Worm (Caenorhabditis elegans) whole organism, L2 larva: ENCODE data around the gene Y62H9A.5.

Experiments
- C34F6.9 ChIP-seq: fragments of 150-350 bp; optimal IDR thresholded peaks from 2 replicates; lab custom pipeline; 2014; ENCODE audit warnings: missing biosample characterization, missing genetic modification characterization
- R02D3.7 ChIP-seq: fragments of 150-350 bp; optimal IDR thresholded peaks from 2 replicates; lab custom pipeline; 2014; ENCODE audit warnings: missing biosample characterization, missing genetic modification characterization
- alr-1 ChIP-seq: fragments of 150-350 bp; optimal IDR thresholded peaks from 2 replicates; lab custom pipeline; 2014; ENCODE audit warnings: missing biosample characterization, missing genetic modification characterization
- aly-2 ChIP-seq: fragments of 150-350 bp; optimal IDR thresholded peaks from 2 replicates; lab custom pipeline; 2014; ENCODE audit warnings: missing biosample characterization, missing genetic modification characterization
- ama-1 ChIP-seq: fragments of 150-350 bp; optimal IDR thresholded peaks from 2 replicates; lab custom pipeline; 2018; ENCODE audit warnings: inconsistent platforms
- blmp-1 ChIP-seq: sonication (generic microtip); optimal IDR thresholded peaks from 2 replicates; lab custom pipeline; 2017; ENCODE audit warnings: missing genetic modification characterization, mild to moderate bottlenecking, missing compliant biosample characterization, antibody characterized with exemption, moderate library complexity; ENCODE audit not compliant: insufficient read depth
- ceh-16 ChIP-seq: fragments of 150-350 bp; optimal IDR thresholded peaks from 2 replicates; lab custom pipeline; 2014; ENCODE audit warnings: missing biosample characterization, missing genetic modification characterization
- crh-2 ChIP-seq: sonication (generic microtip); optimal IDR thresholded peaks from 2 replicates; lab custom pipeline; 2017; ENCODE audit warnings: missing biosample characterization, missing genetic modification characterization
- dmd-4 ChIP-seq: sonication (generic microtip); optimal IDR thresholded peaks from 2 replicates; lab custom pipeline; 2017; ENCODE audit warnings: missing biosample characterization, missing genetic modification characterization
- egl-27 ChIP-seq: sonication (generic microtip); optimal IDR thresholded peaks from 3 replicates; lab custom pipeline; 2017; ENCODE audit warnings: missing biosample characterization, missing genetic modification reagents, missing genetic modification characterization
- fos-1 ChIP-seq: fragments of 150-350 bp; optimal IDR thresholded peaks from 2 replicates; lab custom pipeline; 2014; ENCODE audit warnings: missing biosample characterization, missing genetic modification characterization
- lin-11 ChIP-seq: fragments of 150-350 bp; sonication (generic microtip); optimal IDR thresholded peaks from 2 replicates; lab custom pipeline; 2014; ENCODE audit warnings: missing biosample characterization, missing genetic modification characterization, inconsistent platforms, mixed read lengths
- lin-13 ChIP-seq: fragments of 150-350 bp; optimal IDR thresholded peaks from 2 replicates; lab custom pipeline; 2014; ENCODE audit warnings: missing biosample characterization, missing genetic modification reagents, missing genetic modification characterization
- lin-39 ChIP-seq: fragments of 150-350 bp; optimal IDR thresholded peaks from 2 replicates; lab custom pipeline; 2014; ENCODE audit warnings: missing biosample characterization, missing genetic modification reagents, missing genetic modification characterization
- mab-5 ChIP-seq: fragments of 150-350 bp; optimal IDR thresholded peaks from 2 replicates; lab custom pipeline; 2014; ENCODE audit warnings: missing biosample characterization, missing genetic modification characterization
- mbf-1 ChIP-seq: sonication (generic microtip); optimal IDR thresholded peaks from 2 replicates; lab custom pipeline; 2017; ENCODE audit warnings: missing biosample characterization, missing genetic modification characterization
- mdl-1 ChIP-seq, 2 experiments: fragments of 150-350 bp in 1 of 2; sonication (generic microtip) in 1 of 2; optimal IDR thresholded peaks; 2 replicates each; lab custom pipeline; 2017; ENCODE audit warnings: missing biosample characterization in 2 of 2, missing genetic modification characterization in 2 of 2
- nhr-11 ChIP-seq: fragments of 150-350 bp; optimal IDR thresholded peaks from 2 replicates; lab custom pipeline; 2014; ENCODE audit warnings: missing biosample characterization, missing genetic modification characterization
- nhr-12 ChIP-seq: fragments of 150-350 bp; optimal IDR thresholded peaks from 2 replicates; lab custom pipeline; 2014; ENCODE audit warnings: missing biosample characterization, missing genetic modification characterization
- nhr-129 ChIP-seq: fragments of 150-350 bp; optimal IDR thresholded peaks from 2 replicates; lab custom pipeline; 2014; ENCODE audit warnings: missing biosample characterization, missing genetic modification characterization
- nhr-23 ChIP-seq: fragments of 150-350 bp; optimal IDR thresholded peaks from 2 replicates; lab custom pipeline; 2014; ENCODE audit warnings: missing biosample characterization, missing genetic modification reagents, missing genetic modification characterization
- nhr-237 ChIP-seq: fragments of 150-350 bp; optimal IDR thresholded peaks from 2 replicates; lab custom pipeline; 2014; ENCODE audit warnings: missing biosample characterization, missing genetic modification characterization
- nhr-6 ChIP-seq: fragments of 150-350 bp; optimal IDR thresholded peaks from 2 replicates; lab custom pipeline; 2014; ENCODE audit warnings: missing biosample characterization, missing genetic modification characterization
- peb-1 ChIP-seq: fragments of 150-350 bp; optimal IDR thresholded peaks from 2 replicates; lab custom pipeline; 2014; ENCODE audit warnings: missing biosample characterization, missing genetic modification characterization
- skn-1 ChIP-seq: sonication (generic microtip); optimal IDR thresholded peaks from 2 replicates; lab custom pipeline; 2017; ENCODE audit warnings: missing biosample characterization, missing genetic modification characterization
- sma-3 ChIP-seq: sonication (generic microtip); optimal IDR thresholded peaks from 2 replicates; lab custom pipeline; 2016; ENCODE audit warnings: missing genetic modification reagents, missing genetic modification characterization, missing compliant biosample characterization
- sma-9 ChIP-seq, 2 experiments: fragments of 150-350 bp in 1 of 2; sonication (generic microtip) in 1 of 2; optimal IDR thresholded peaks; 2 replicates each; lab custom pipeline; 2014 to 2016; ENCODE audit warnings: missing genetic modification characterization in 2 of 2, mild to moderate bottlenecking in 1 of 2, missing biosample characterization in 1 of 2, missing compliant biosample characterization in 1 of 2, missing genetic modification reagents in 1 of 2, moderate library complexity in 1 of 2
- unc-39 ChIP-seq: fragments of 150-350 bp; optimal IDR thresholded peaks from 2 replicates; lab custom pipeline; 2014; ENCODE audit warnings: missing biosample characterization, missing genetic modification characterization
- unc-55 ChIP-seq: fragments of 150-350 bp; sonication (generic microtip); optimal IDR thresholded peaks from 3 replicates; lab custom pipeline; 2014; ENCODE audit warnings: missing biosample characterization, missing genetic modification reagents, missing genetic modification characterization
- zag-1 ChIP-seq: fragments of 150-350 bp; optimal IDR thresholded peaks from 2 replicates; lab custom pipeline; 2014; ENCODE audit warnings: missing biosample characterization, missing genetic modification characterization
- ztf-1 ChIP-seq: fragments of 200-800 bp; sonication (Bioruptor generic); conservative IDR thresholded peaks from 2 replicates; pipeline ENCODE4 v1.3.6; 2022; ENCODE audit warnings: missing genetic modification characterization, missing compliant biosample characterization
- ztf-11 ChIP-seq: sonication (generic microtip); optimal IDR thresholded peaks from 2 replicates; lab custom pipeline; 2017; ENCODE audit warnings: missing biosample characterization, missing genetic modification characterization
- ztf-4 ChIP-seq: fragments of 150-350 bp; optimal IDR thresholded peaks from 2 replicates; lab custom pipeline; 2014; ENCODE audit warnings: missing biosample characterization, missing genetic modification characterization

Gene Y62H9A.5

ce11 chrX:11909168-11909567, 26.5 kb upstream of the Y62H9A.5 start:
- TF ChIP-seq zag-1: no peak
- peak; percentile 57 for TF ChIP-seq skn-1 (tag; lab: Kevin White, UChicago)
- TF ChIP-seq aly-2: no peak
- no peak for TF ChIP-seq unc-55
- peak; percentile 74 for TF ChIP-seq fos-1 (tag; lab: Kevin White, UChicago)

DNA sequence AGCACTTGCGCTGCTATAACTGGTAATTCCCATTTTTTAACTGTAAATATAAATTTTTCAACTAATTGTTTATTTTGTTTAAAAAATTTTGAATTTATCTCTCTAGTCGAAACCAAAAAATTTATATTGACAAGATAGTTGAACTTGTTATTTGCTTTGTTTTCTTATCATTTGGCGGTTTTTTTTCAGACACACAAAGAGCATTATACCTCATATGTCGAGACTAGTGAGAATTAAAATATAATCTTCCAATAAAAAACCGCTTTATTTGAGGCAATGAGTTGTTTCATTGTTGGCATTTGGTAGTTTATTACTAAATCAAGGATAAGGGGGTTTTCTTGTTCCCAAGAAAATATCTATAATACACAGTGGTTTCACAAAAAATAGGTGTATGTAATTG, 25.5 kb upstream of the Y62H9A.5 start:
- TF ChIP-seq alr-1 (tag; lab: Kevin White, UChicago) (no peak), mdl-1 (tag; optimal IDR thresholded peaks at IDR 0.05; lab: Kevin White, UChicago) (no peak), unc-39 (tag; lab: Kevin White, UChicago) (no peak), lin-11 (tag; lab: Kevin White, UChicago) (no peak), dmd-4 (tag; lab: Kevin White, UChicago) (no peak), mab-5 (no peak), sma-9 (GFP tag; optimal IDR thresholded peaks at IDR 0.05; lab: Kevin White, UChicago) (no peak), sma-9 (tag; optimal IDR thresholded peaks at IDR 0.05; lab: Kevin White, UChicago) (no peak)

DNA sequence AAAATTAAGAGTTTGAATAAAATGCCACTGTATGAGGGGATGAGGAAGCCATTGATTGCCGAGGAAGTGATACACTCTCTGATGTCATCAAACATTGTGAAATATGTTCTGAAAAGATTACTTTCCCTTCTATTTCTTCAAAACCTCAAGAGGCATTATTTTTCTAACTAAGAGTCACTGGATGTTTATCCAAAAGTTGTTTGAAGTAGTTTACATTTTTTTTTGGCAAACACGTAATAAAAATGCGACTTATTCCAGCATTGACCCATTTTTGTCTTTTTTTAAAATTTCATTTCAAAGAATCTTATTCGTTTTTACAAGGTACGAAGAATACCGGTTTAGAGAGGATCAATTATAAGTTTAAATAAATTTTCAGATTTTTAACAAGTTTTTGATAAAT, 24.6 kb upstream of the Y62H9A.5 start, which contains the start of gene Y62H9A.11:
Gene Y62H9A.11, minus strand, starts transcription at position 101 of the 400 bp plus-strand sequence.
- no peak for TF ChIP-seq zag-1
- TF ChIP-seq nhr-237: no peak
- TF ChIP-seq C34F6.9 (tag; lab: Kevin White, UChicago): no peak
- no peak for TF ChIP-seq ztf-4 (tag; lab: Kevin White, UChicago)
- no peak for TF ChIP-seq sma-3 (GFP tag; lab: Kevin White, UChicago)
- TF ChIP-seq nhr-23: no peak
- TF ChIP-seq peb-1 (tag; lab: Kevin White, UChicago): no peak

DNA sequence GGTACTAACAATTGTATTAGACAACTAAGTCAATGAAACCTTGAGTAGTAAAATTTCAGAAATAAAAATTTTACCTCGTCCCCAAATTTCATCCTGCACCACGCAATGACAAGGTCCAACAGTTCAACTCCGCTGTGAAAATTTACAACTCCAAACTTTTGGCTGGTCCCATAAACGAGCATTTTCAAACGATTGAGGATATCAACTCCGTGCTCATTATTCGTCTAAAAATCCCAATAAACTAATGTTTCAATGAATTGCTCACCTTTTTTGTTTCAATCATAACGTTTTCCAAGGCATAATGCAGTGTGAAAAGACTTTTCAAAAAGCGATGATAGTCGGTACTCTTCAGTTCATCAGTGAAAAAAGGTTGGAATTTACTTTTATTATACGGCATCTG, 23.9 kb upstream of the Y62H9A.5 start:
- TF ChIP-seq nhr-12 (no peak), fos-1 (tag; lab: Kevin White, UChicago) (no peak)

DNA sequence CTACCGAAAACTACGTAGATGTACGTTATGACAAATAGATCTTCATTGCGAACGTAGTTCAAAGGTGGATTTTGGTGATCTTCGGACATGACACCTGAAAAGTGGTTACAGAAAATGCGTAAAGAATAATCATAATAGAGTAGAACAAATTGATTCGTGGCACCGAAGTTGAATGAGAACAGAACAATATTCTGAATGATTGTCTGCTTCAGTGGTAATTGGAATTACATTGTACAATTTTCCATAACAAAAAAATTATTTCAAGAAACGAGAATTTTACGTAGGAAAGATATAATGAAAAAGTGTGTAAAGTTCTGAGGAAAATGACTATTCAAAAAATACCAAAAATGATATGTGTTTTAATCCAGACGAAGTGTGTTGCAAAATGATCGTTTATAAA, 20.0 kb upstream of the Y62H9A.5 start, which contains the start of gene Y62H9A.10:
Gene Y62H9A.10, minus strand, starts transcription at position 101 of the 400 bp plus-strand sequence.
- TF ChIP-seq ztf-1 (GFP tag; lab: Robert Waterston, UW) (no peak), mbf-1 (tag; lab: Kevin White, UChicago) (no peak), nhr-237 (no peak), nhr-6 (no peak), lin-13 (GFP tag; lab: Kevin White, UChicago) (no peak), ceh-16 (tag; lab: Kevin White, UChicago) (no peak), ztf-11 (no peak), mab-5 (no peak), nhr-11 (tag; lab: Kevin White, UChicago) (no peak), ama-1 (lab: Kevin White, UChicago) (no peak), alr-1 (tag; lab: Kevin White, UChicago) (no peak), crh-2 (tag; lab: Kevin White, UChicago) (no peak), R02D3.7 (tag; lab: Kevin White, UChicago) (no peak), unc-39 (tag; lab: Kevin White, UChicago) (no peak), egl-27 (tag; lab: Kevin White, UChicago) (no peak), nhr-129 (tag; lab: Kevin White, UChicago) (no peak), sma-3 (GFP tag; lab: Kevin White, UChicago) (no peak)

- TF ChIP-seq lin-11 (tag; lab: Kevin White, UChicago) (no peak), ceh-16 (tag; lab: Kevin White, UChicago) (no peak), blmp-1 (tag; lab: Kevin White, UChicago) (no peak), lin-39 (tag; lab: Kevin White, UChicago) (no peak), mab-5 (peak; percentile 1)
These were observed 16.3 kb upstream of the Y62H9A.5 start for ce11 chrX:11899031-11899430.
